Fruit fly (Drosophila melanogaster) whole organism, embryonic: ENCODE measurements around the gene Cat.
A peak's percentile ranks its signal among the peaks of the same experiment; 100 is the strongest.

Experiments
- Antp ChIP-seq: fragments of 200-800 bp; sonication (Bioruptor generic); optimal IDR thresholded peaks from 3 replicates; lab custom pipeline; 2016; ENCODE audit warnings: missing biosample characterization, missing genetic modification characterization
- B-H1 ChIP-seq: fragments of 200-800 bp; sonication (Bioruptor generic); IDR thresholded peaks from 3 replicates; pipeline ENCODE4 v1.3.6; 2022; ENCODE audit warnings: missing biosample characterization, missing genetic modification characterization
- Blimp-1 ChIP-seq: fragments of 200-800 bp; sonication (Bioruptor generic); optimal IDR thresholded peaks from 3 replicates; lab custom pipeline; 2018; ENCODE audit warnings: missing biosample characterization, missing genetic modification characterization, mild to moderate bottlenecking, moderate library complexity, missing genetic modification reagents
- BtbVII ChIP-seq: fragments of 200-800 bp; sonication (Bioruptor generic); optimal IDR thresholded peaks from 3 replicates; lab custom pipeline; 2017; ENCODE audit warnings: missing biosample characterization, mild to moderate bottlenecking, missing genetic modification characterization
- Bteb2 ChIP-seq: fragments of 200-800 bp; sonication (Bioruptor generic); optimal IDR thresholded peaks from 2 replicates; lab custom pipeline; 2016; ENCODE audit warnings: missing biosample characterization, missing genetic modification characterization
- CG10274 ChIP-seq: fragments of 200-800 bp; sonication (Bioruptor generic); optimal IDR thresholded peaks from 3 replicates; lab custom pipeline; 2017; ENCODE audit warnings: missing biosample characterization, mild to moderate bottlenecking, missing genetic modification characterization
- CG10654 ChIP-seq: fragments of 200-800 bp; sonication (Bioruptor generic); optimal IDR thresholded peaks from 2 replicates; lab custom pipeline; 2016; ENCODE audit warnings: missing biosample characterization, missing genetic modification characterization
- CG11456 ChIP-seq: fragments of 200-800 bp; sonication (Bioruptor generic); IDR thresholded peaks from 3 replicates; pipeline ENCODE4 v1.3.6; 2022; ENCODE audit warnings: missing biosample characterization, missing genetic modification characterization
- CG15073 ChIP-seq: fragments of 200-800 bp; sonication (Bioruptor generic); optimal IDR thresholded peaks from 2 replicates; lab custom pipeline; 2016; ENCODE audit warnings: missing biosample characterization, missing genetic modification characterization
- CG16815 ChIP-seq: fragments of 200-800 bp; sonication (Bioruptor generic); optimal IDR thresholded peaks from 3 replicates; lab custom pipeline; 2017; ENCODE audit warnings: missing biosample characterization, mild to moderate bottlenecking, missing genetic modification characterization
- CG17186 ChIP-seq: fragments of 200-800 bp; sonication (Bioruptor generic); optimal IDR thresholded peaks from 3 replicates; lab custom pipeline; 2017; ENCODE audit warnings: missing biosample characterization, missing genetic modification reagents, missing genetic modification characterization
- CG17612 ChIP-seq: fragments of 200-800 bp; sonication (Bioruptor generic); IDR thresholded peaks from 2 replicates; pipeline ENCODE4 v1.3.6; 2022; ENCODE audit warnings: missing biosample characterization, missing genetic modification characterization
- CG17912 ChIP-seq: fragments of 200-800 bp; sonication (Bioruptor generic); optimal IDR thresholded peaks from 2 replicates; lab custom pipeline; 2018; ENCODE audit warnings: missing biosample characterization, mild to moderate bottlenecking, missing genetic modification characterization
- CG1792 ChIP-seq: fragments of 200-800 bp; sonication (Bioruptor generic); optimal IDR thresholded peaks from 2 replicates; lab custom pipeline; 2016; ENCODE audit warnings: missing biosample characterization, missing genetic modification characterization
- CG18476 ChIP-seq: fragments of 200-800 bp; sonication (Bioruptor generic); optimal IDR thresholded peaks from 2 replicates; lab custom pipeline; 2016; ENCODE audit warnings: missing biosample characterization, mild to moderate bottlenecking, missing genetic modification characterization
- CG18599 ChIP-seq: fragments of 200-800 bp; sonication (Bioruptor generic); optimal IDR thresholded peaks from 3 replicates; lab custom pipeline; 2017; ENCODE audit warnings: missing biosample characterization, missing genetic modification characterization, mild to moderate bottlenecking, moderate library complexity, missing genetic modification reagents
- CG2712 ChIP-seq: fragments of 200-800 bp; optimal IDR thresholded peaks from 3 replicates; lab custom pipeline; 2019; ENCODE audit warnings: missing biosample characterization, mild to moderate bottlenecking, missing genetic modification characterization, moderate library complexity
- CG3065 ChIP-seq: fragments of 200-800 bp; sonication (Bioruptor generic); optimal IDR thresholded peaks from 2 replicates; lab custom pipeline; 2016; ENCODE audit warnings: missing biosample characterization, missing genetic modification characterization
- CG4617 ChIP-seq: fragments of 200-800 bp; sonication (Bioruptor generic); optimal IDR thresholded peaks from 3 replicates; lab custom pipeline; 2016; ENCODE audit warnings: missing biosample characterization, missing genetic modification characterization, borderline replicate concordance
- CG7786 ChIP-seq: fragments of 200-800 bp; sonication (Bioruptor generic); optimal IDR thresholded peaks from 2 replicates; lab custom pipeline; 2016; ENCODE audit warnings: missing biosample characterization, missing genetic modification characterization
- CG8089 ChIP-seq: fragments of 200-800 bp; sonication (Bioruptor generic); optimal IDR thresholded peaks from 3 replicates; lab custom pipeline; 2016; ENCODE audit warnings: missing biosample characterization, missing genetic modification characterization
- CG8478 ChIP-seq: fragments of >200 bp; optimal IDR thresholded peaks from 2 replicates; lab custom pipeline; 2018
- CG8765 ChIP-seq: fragments of 200-800 bp; sonication (Bioruptor generic); IDR thresholded peaks from 2 replicates; pipeline ENCODE4 v1.3.6; 2022; ENCODE audit warnings: missing biosample characterization, missing genetic modification characterization
- CTCF ChIP-seq: fragments of 200-800 bp; sonication (Bioruptor generic); optimal IDR thresholded peaks from 2 replicates; lab custom pipeline; 2017; ENCODE audit warnings: missing biosample characterization, mild to moderate bottlenecking, missing genetic modification characterization, moderate library complexity
- Dad ChIP-seq: fragments of 200-800 bp; sonication (Bioruptor generic); optimal IDR thresholded peaks from 3 replicates; lab custom pipeline; 2016; ENCODE audit warnings: missing biosample characterization, missing genetic modification characterization
- Eip74EF ChIP-seq, 2 experiments: fragments of 200-800 bp in 1 of 2; fragments of >200 bp in 1 of 2; sonication (Bioruptor generic) in 1 of 2; optimal IDR thresholded peaks; 2 replicates each; lab custom pipeline; 2017 to 2019; ENCODE audit warnings: missing biosample characterization in 2 of 2, missing genetic modification characterization in 2 of 2, mild to moderate bottlenecking in 1 of 2, moderate library complexity in 1 of 2
- Fer1 ChIP-seq: fragments of 200-800 bp; sonication (Bioruptor generic); optimal IDR thresholded peaks from 2 replicates; lab custom pipeline; 2017; ENCODE audit warnings: missing biosample characterization, mild to moderate bottlenecking, missing genetic modification characterization
- GATAe ChIP-seq: fragments of 200-800 bp; sonication (Bioruptor generic); conservative IDR thresholded peaks from 2 replicates; pipeline ENCODE4 v1.3.6; 2022; ENCODE audit warnings: missing biosample characterization, missing genetic modification characterization
- Kr ChIP-seq: fragments of 200-800 bp; sonication (Bioruptor generic); optimal IDR thresholded peaks from 2 replicates; lab custom pipeline; 2017; ENCODE audit warnings: missing biosample characterization, mild to moderate bottlenecking, missing genetic modification characterization
- Max ChIP-seq: fragments of 200-800 bp; sonication (Bioruptor generic); optimal IDR thresholded peaks from 2 replicates; lab custom pipeline; 2016; ENCODE audit warnings: missing biosample characterization, mild to moderate bottlenecking, missing genetic modification characterization
- Med ChIP-seq: fragments of 200-800 bp; sonication (Bioruptor generic); peaks from one replicate; lab custom pipeline; 2016; ENCODE audit warnings: missing biosample characterization, missing genetic modification characterization, mild to moderate bottlenecking, inconsistent platforms, moderate library complexity
- NFAT ChIP-seq: fragments of 200-800 bp; sonication (Bioruptor generic); IDR thresholded peaks from 2 replicates; pipeline ENCODE4 v1.3.6; 2022; ENCODE audit warnings: missing biosample characterization, missing genetic modification characterization
- Nf-YB ChIP-seq: fragments of 200-800 bp; sonication (Bioruptor generic); optimal IDR thresholded peaks from 3 replicates; lab custom pipeline; 2019; ENCODE audit warnings: missing biosample characterization, mild to moderate bottlenecking, missing genetic modification characterization, moderate library complexity
- PHDP ChIP-seq: fragments of 200-800 bp; sonication (Bioruptor generic); optimal IDR thresholded peaks from 3 replicates; lab custom pipeline; 2018; ENCODE audit warnings: missing biosample characterization, mild to moderate bottlenecking, missing genetic modification characterization, moderate library complexity
- Pdp1 ChIP-seq, 2 experiments: fragments of 200-800 bp; sonication (Bioruptor generic); optimal IDR thresholded peaks; 3 replicates each; lab custom pipeline; 2016; ENCODE audit warnings: missing biosample characterization in 2 of 2, missing genetic modification characterization in 2 of 2, mild to moderate bottlenecking in 1 of 2, moderate library complexity in 1 of 2
- Sry-δ ChIP-seq: fragments of 200-800 bp; sonication (Bioruptor generic); optimal IDR thresholded peaks from 2 replicates; lab custom pipeline; 2016; ENCODE audit warnings: missing biosample characterization, missing genetic modification characterization
- Tbp ChIP-seq: fragments of >200 bp; optimal IDR thresholded peaks from 2 replicates; lab custom pipeline; 2018; ENCODE audit warnings: missing biosample characterization, missing genetic modification characterization
- cg ChIP-seq: fragments of 200-800 bp; sonication (Bioruptor generic); optimal IDR thresholded peaks from 3 replicates; lab custom pipeline; 2019; ENCODE audit warnings: missing biosample characterization, mild to moderate bottlenecking, missing genetic modification characterization, moderate library complexity
- chif ChIP-seq, 2 experiments: fragments of 200-800 bp; sonication (Bioruptor generic); optimal IDR thresholded peaks; 3 replicates each; lab custom pipeline; 2016; ENCODE audit warnings: missing biosample characterization in 2 of 2, missing genetic modification characterization in 2 of 2
- crp ChIP-seq, 2 experiments: fragments of 200-800 bp; sonication (Bioruptor generic); optimal IDR thresholded peaks; 2 replicates in 1 of 2; 3 replicates in 1 of 2; lab custom pipeline; 2017; ENCODE audit warnings: missing biosample characterization in 2 of 2, missing genetic modification characterization in 2 of 2, mild to moderate bottlenecking in 1 of 2, moderate library complexity in 1 of 2
- maf-S ChIP-seq: fragments of 200-800 bp; sonication (Bioruptor generic); optimal IDR thresholded peaks from 2 replicates; lab custom pipeline; 2016; ENCODE audit warnings: missing biosample characterization, missing genetic modification characterization
- nerfin-1 ChIP-seq: fragments of 200-800 bp; sonication (Bioruptor generic); optimal IDR thresholded peaks from 3 replicates; lab custom pipeline; 2019; ENCODE audit warnings: missing biosample characterization, mild to moderate bottlenecking, missing genetic modification characterization, moderate library complexity
- pb ChIP-seq: fragments of 200-800 bp; sonication (Bioruptor generic); optimal IDR thresholded peaks from 3 replicates; lab custom pipeline; 2016; ENCODE audit warnings: missing biosample characterization, missing genetic modification characterization
- seq ChIP-seq: fragments of 200-800 bp; sonication (Bioruptor generic); IDR thresholded peaks from 2 replicates; pipeline ENCODE4 v1.3.6; 2022; ENCODE audit warnings: missing biosample characterization, missing genetic modification characterization
- slp2 ChIP-seq: fragments of 200-800 bp; sonication (Bioruptor generic); optimal IDR thresholded peaks from 2 replicates; lab custom pipeline; 2016; ENCODE audit warnings: missing biosample characterization, missing genetic modification characterization
- tin ChIP-seq: fragments of 200-800 bp; sonication (Bioruptor generic); optimal IDR thresholded peaks from 3 replicates; lab custom pipeline; 2016; ENCODE audit warnings: missing biosample characterization, missing genetic modification characterization
- trem ChIP-seq: fragments of 200-800 bp; optimal IDR thresholded peaks from 3 replicates; lab custom pipeline; 2019; ENCODE audit warnings: missing biosample characterization, mild to moderate bottlenecking, missing genetic modification characterization, moderate library complexity
- vvl ChIP-seq: fragments of 200-800 bp; sonication (Bioruptor generic); IDR thresholded peaks from 2 replicates; pipeline ENCODE4 v1.3.6; 2022; ENCODE audit warnings: missing biosample characterization, missing genetic modification characterization
- zen ChIP-seq: fragments of 200-800 bp; sonication (Bioruptor generic); optimal IDR thresholded peaks from 3 replicates; lab custom pipeline; 2018; ENCODE audit warnings: missing biosample characterization, mild to moderate bottlenecking, missing genetic modification characterization, moderate library complexity
- zfh1 ChIP-seq: fragments of 200-800 bp; sonication (Bioruptor generic); IDR thresholded peaks from 3 replicates; pipeline ENCODE4 v1.3.6; 2022; ENCODE audit warnings: missing biosample characterization, missing genetic modification characterization

The Cat gene

dm6 chr3L:18813963-18814647 is 8.3 kb upstream of the Cat start (continued):
- TF ChIP-seq Nf-YB (GFP tag; lab: Kevin White, UChicago): peak; percentile 15
- peak; percentile 18 for TF ChIP-seq CG10654 (GFP tag; lab: Kevin White, UChicago)
- peak; percentile 82 for TF ChIP-seq cg (GFP tag; lab: Kevin White, UChicago)
- peak; percentile 23 for TF ChIP-seq trem
- TF ChIP-seq vvl (GFP tag; lab: Robert Waterston, UW): peak; percentile 47; the same call in 1 of the 2 replicates
- TF ChIP-seq nerfin-1 (tag; lab: Kevin White, UChicago): no peak
- TF ChIP-seq Bteb2 (GFP tag; lab: Kevin White, UChicago): peak; percentile 55
- TF ChIP-seq CG18476 (GFP tag; lab: Kevin White, UChicago): peak; percentile 26
- TF ChIP-seq Med (GFP tag; lab: Kevin White, UChicago): peak; percentile 94
- TF ChIP-seq slp2 (GFP tag; lab: Kevin White, UChicago): peak; percentile 42
- TF ChIP-seq CG11456: no peak
- peak; percentile 51 for TF ChIP-seq CG10274 (GFP tag; lab: Kevin White, UChicago)
- peak; percentile 74; the same call in 1 of the 3 replicates for TF ChIP-seq zfh1 (GFP tag; lab: Robert Waterston, UW)
- TF ChIP-seq Max: peak; percentile 58
- TF ChIP-seq PHDP (tag; lab: Kevin White, UChicago): peak; percentile 58
- TF ChIP-seq CG17912 (GFP tag; lab: Kevin White, UChicago): no peak
- TF ChIP-seq CG15073 (GFP tag; lab: Kevin White, UChicago): no peak
- peak; percentile 74 for TF ChIP-seq CG1792
- peak in 1 of 2 experiments; percentile 45 for TF ChIP-seq Eip74EF (GFP tag; optimal IDR thresholded peaks at IDR 0.05; lab: Kevin White, UChicago)
- TF ChIP-seq CG8765: no peak
- TF ChIP-seq Tbp (GFP tag; lab: Kevin White, UChicago): no peak
- peak; percentile 86 for TF ChIP-seq Fer1
- no peak for TF ChIP-seq CG8478 (lab: Kevin White, UChicago)
- TF ChIP-seq CG7786: peak; percentile 19
- TF ChIP-seq CTCF (GFP tag; lab: Kevin White, UChicago): peak; percentile 45
- TF ChIP-seq chif (GFP tag; optimal IDR thresholded peaks at IDR 0.05; lab: Kevin White, UChicago): peak in 1 of 2 experiments; percentile 64
- TF ChIP-seq GATAe (GFP tag; lab: Robert Waterston, UW): peak; percentile 92
- peak; percentile 25 for TF ChIP-seq maf-S
- no peak for TF ChIP-seq NFAT (GFP tag; lab: Robert Waterston, UW)
- TF ChIP-seq CG16815 (GFP tag; lab: Kevin White, UChicago): no peak
- TF ChIP-seq Blimp-1 (GFP tag; lab: Kevin White, UChicago): peak; percentile 51
- peak; percentile 56 for TF ChIP-seq CG8089 (GFP tag; lab: Kevin White, UChicago)
- TF ChIP-seq CG17612 (GFP tag; lab: Robert Waterston, UW): no peak
- TF ChIP-seq seq (GFP tag; lab: Robert Waterston, UW): peak; percentile 56; the same call in 1 of the 2 replicates
- no peak for TF ChIP-seq CG17186 (GFP tag; lab: Kevin White, UChicago)
- TF ChIP-seq CG4617 (GFP tag; lab: Kevin White, UChicago): no peak
- peak; percentile 45 for TF ChIP-seq CG2712 (tag; lab: Kevin White, UChicago)
- TF ChIP-seq zen (tag; lab: Kevin White, UChicago): peak; percentile 41
- peak in 1 of 2 experiments; percentile 29 for TF ChIP-seq crp (GFP tag; optimal IDR thresholded peaks at IDR 0.05; lab: Kevin White, UChicago)
- peak; percentile 83 for TF ChIP-seq BtbVII (GFP tag; lab: Kevin White, UChicago)
- TF ChIP-seq CG3065 (GFP tag; lab: Kevin White, UChicago): peak; percentile 53
- no peak for TF ChIP-seq tin (GFP tag; lab: Kevin White, UChicago)
- peak; percentile 2 to 77 for TF ChIP-seq Pdp1 (GFP tag; optimal IDR thresholded peaks at IDR 0.05; lab: Kevin White, UChicago)
- TF ChIP-seq Dad (GFP tag; lab: Kevin White, UChicago): no peak
- TF ChIP-seq Sry-δ: peak; percentile 32
- peak; percentile 65 for TF ChIP-seq Kr (GFP tag; lab: Kevin White, UChicago)
- TF ChIP-seq Antp (GFP tag; lab: Kevin White, UChicago): no peak
- TF ChIP-seq B-H1 (GFP tag; lab: Robert Waterston, UW): no peak; the same call in 2 of the 3 replicates
- TF ChIP-seq pb (GFP tag; lab: Kevin White, UChicago): peak; percentile 64
- peak; percentile 82 for TF ChIP-seq CG18599 (GFP tag; lab: Kevin White, UChicago)
